Worm (Caenorhabditis elegans) whole organism, young adult: ENCODE data around the gene col-76.

Experiments used
- B0019.2 ChIP-seq: fragments of 200-800 bp; sonication (Bioruptor generic); conservative IDR thresholded peaks from 2 replicates; pipeline ENCODE4 v1.3.6; 2022; ENCODE audit warnings: missing genetic modification reagents, missing genetic modification characterization, missing compliant biosample characterization
- D2030.7 ChIP-seq: fragments of 200-800 bp; sonication (Bioruptor generic); IDR thresholded peaks from 2 replicates; pipeline ENCODE4 v1.3.6; 2022; ENCODE audit warnings: missing genetic modification reagents, missing genetic modification characterization, missing compliant biosample characterization
- ZK185.1 ChIP-seq: sonication (generic microtip); optimal IDR thresholded peaks from 2 replicates; lab custom pipeline; 2016; ENCODE audit warnings: mild to moderate bottlenecking, missing genetic modification characterization, missing compliant biosample characterization; ENCODE audit not compliant: poor library complexity, severe bottlenecking
- ama-1 ChIP-seq, 3 experiments: fragments of 150-350 bp in 1 of 3; sonication (generic microtip) in 2 of 3; optimal IDR thresholded peaks; 2 replicates each; lab custom pipeline; 2014 to 2018; ENCODE audit warnings: missing biosample characterization in 2 of 3, missing genetic modification characterization in 2 of 3, missing genetic modification reagents in 2 of 3
- efl-1 ChIP-seq: fragments of 150-350 bp; optimal IDR thresholded peaks from 2 replicates; lab custom pipeline; 2014; ENCODE audit warnings: missing biosample characterization, missing genetic modification reagents, missing genetic modification characterization
- hrde-1 ChIP-seq: sonication (generic microtip); optimal IDR thresholded peaks from 2 replicates; lab custom pipeline; 2016; ENCODE audit warnings: missing genetic modification characterization, mild to moderate bottlenecking, missing compliant biosample characterization, moderate library complexity, missing genotype, missing genetic modification reagents, borderline replicate concordance
- let-607 ChIP-seq, 2 experiments: fragments of 200-800 bp in 1 of 2; sonication (Bioruptor generic) in 1 of 2; sonication (generic microtip) in 1 of 2; optimal IDR thresholded peaks; 2 replicates each; lab custom pipeline; 2016 to 2018; ENCODE audit warnings: mild to moderate bottlenecking in 2 of 2, missing compliant biosample characterization in 2 of 2, missing genetic modification characterization in 2 of 2, moderate library complexity in 2 of 2, missing genotype in 1 of 2
- madf-8 ChIP-seq: fragments of 200-800 bp; sonication (Bioruptor generic); conservative IDR thresholded peaks from 2 replicates; pipeline ENCODE4 v1.3.6; 2022; ENCODE audit warnings: missing genetic modification reagents, missing genetic modification characterization, missing compliant biosample characterization
- nhr-27 ChIP-seq: fragments of 200-800 bp; sonication (Bioruptor generic); optimal IDR thresholded peaks from 2 replicates; lab custom pipeline; 2018; ENCODE audit warnings: mild to moderate bottlenecking, missing genetic modification characterization, moderate library complexity, missing compliant biosample characterization
- pha-4 ChIP-seq: fragments of 150-350 bp; sonication (generic microtip); optimal IDR thresholded peaks from 2 replicates; lab custom pipeline; 2014; ENCODE audit warnings: missing biosample characterization, missing genetic modification reagents, missing genetic modification characterization
- snpc-4 ChIP-seq, 5 experiments: fragments of 150-350 bp in 1 of 5; sonication (generic microtip) in 4 of 5; optimal IDR thresholded peaks; 2 replicates each; lab custom pipeline; 2014 to 2018; ENCODE audit warnings: missing genetic modification characterization in 5 of 5, missing biosample characterization in 3 of 5, antibody characterized with exemption in 2 of 5, mild to moderate bottlenecking in 2 of 5, missing compliant biosample characterization in 2 of 5, missing genotype in 2 of 5, moderate library complexity in 2 of 5, missing genetic modification reagents in 1 of 5
- unc-62 ChIP-seq: fragments of 150-350 bp; optimal IDR thresholded peaks from 2 replicates; lab custom pipeline; 2014; ENCODE audit warnings: missing biosample characterization, missing genetic modification reagents, missing genetic modification characterization
- zim-3 ChIP-seq: sonication (generic microtip); optimal IDR thresholded peaks from 2 replicates; lab custom pipeline; 2017; ENCODE audit warnings: mild to moderate bottlenecking, missing genetic modification characterization, moderate library complexity, missing compliant biosample characterization
- ztf-22 ChIP-seq: fragments of 200-800 bp; sonication (Bioruptor generic); optimal IDR thresholded peaks from 2 replicates; lab custom pipeline; 2018; ENCODE audit warnings: mild to moderate bottlenecking, missing genetic modification characterization, moderate library complexity, missing compliant biosample characterization

DNA sequence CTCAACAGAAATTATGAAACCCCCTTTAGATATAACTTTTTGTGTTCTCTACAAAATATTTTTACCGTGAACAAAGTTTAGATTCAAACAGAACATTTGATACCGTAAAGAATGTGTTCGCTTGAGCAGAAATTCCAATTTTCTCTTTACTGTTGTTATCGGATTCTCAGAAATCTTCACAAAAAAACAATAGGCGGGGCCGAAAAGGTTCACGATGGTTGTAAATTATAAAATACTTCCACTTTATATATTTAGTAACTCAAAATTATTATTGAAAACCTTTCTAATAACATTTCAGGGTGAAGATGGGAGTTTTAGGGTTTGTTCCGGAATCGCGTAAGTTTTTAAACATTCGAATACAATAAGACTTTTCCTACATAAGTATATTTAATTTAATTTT is 34.0 kb downstream of the col-76 start, which contains the start of gene nlp-5:
- TF ChIP-seq madf-8: no peak
- TF ChIP-seq zim-3 (tag; lab: Kevin White, UChicago): no peak
- TF ChIP-seq D2030.7 (GFP tag; lab: Robert Waterston, UW): no peak
- no peak for TF ChIP-seq pha-4 (tag; lab: Kevin White, UChicago)
- TF ChIP-seq snpc-4 (GFP tag; optimal IDR thresholded peaks at IDR 0.05; lab: Kevin White, UChicago): no peak
- TF ChIP-seq snpc-4 (tag; optimal IDR thresholded peaks at IDR 0.05; lab: Kevin White, UChicago): no peak
- TF ChIP-seq ZK185.1: no peak
- TF ChIP-seq B0019.2: no peak
- TF ChIP-seq ztf-22 (GFP tag; lab: Kevin White, UChicago): no peak
- no peak for TF ChIP-seq hrde-1 (tag; lab: Kevin White, UChicago)
- TF ChIP-seq unc-62 (GFP tag; lab: Kevin White, UChicago): no peak
- no peak for TF ChIP-seq ama-1 (optimal IDR thresholded peaks at IDR 0.05; lab: Kevin White, UChicago)
- TF ChIP-seq ama-1 (GFP tag; optimal IDR thresholded peaks at IDR 0.05; lab: Kevin White, UChicago): no peak
- no peak for TF ChIP-seq efl-1
- no peak for TF ChIP-seq let-607 (tag; optimal IDR thresholded peaks at IDR 0.05; lab: Kevin White, UChicago)
- TF ChIP-seq nhr-27: no peak
